Fruit fly (Drosophila melanogaster) whole organism, embryonic: Measurements from ENCODE around the gene Hap40.

Source experiments
- Atf-2 ChIP-seq: fragments of 200-800 bp; sonication (Bioruptor generic); optimal IDR thresholded peaks from 2 replicates; lab custom pipeline; 2016; ENCODE audit warnings: missing biosample characterization, missing genetic modification characterization
- B-H2 ChIP-seq: fragments of 200-800 bp; sonication (Bioruptor generic); optimal IDR thresholded peaks from 2 replicates; lab custom pipeline; 2018; ENCODE audit warnings: missing biosample characterization, mild to moderate bottlenecking, missing genetic modification characterization
- BEAF-32 ChIP-seq: fragments of 200-800 bp; sonication (Bioruptor generic); optimal IDR thresholded peaks from 3 replicates; lab custom pipeline; 2017; ENCODE audit warnings: missing biosample characterization, missing genetic modification characterization, mild to moderate bottlenecking, moderate library complexity, missing genetic modification reagents
- CG10267 ChIP-seq: fragments of 200-800 bp; sonication (Bioruptor generic); optimal IDR thresholded peaks from 2 replicates; lab custom pipeline; 2018; ENCODE audit warnings: missing biosample characterization, mild to moderate bottlenecking, missing genetic modification characterization, moderate library complexity
- CG10431 ChIP-seq: fragments of 200-800 bp; sonication (Bioruptor generic); optimal IDR thresholded peaks from 3 replicates; lab custom pipeline; 2018; ENCODE audit warnings: missing biosample characterization, mild to moderate bottlenecking, missing genetic modification characterization
- CG13424 ChIP-seq: fragments of 200-800 bp; sonication (Bioruptor generic); optimal IDR thresholded peaks from 2 replicates; lab custom pipeline; 2019; ENCODE audit warnings: missing biosample characterization, mild to moderate bottlenecking, missing genetic modification characterization, moderate library complexity
- CG14667 ChIP-seq: fragments of 200-800 bp; sonication (Bioruptor generic); IDR thresholded peaks from 2 replicates; pipeline ENCODE4 v1.3.6; 2022; ENCODE audit warnings: missing biosample characterization, missing genetic modification characterization
- CG14710 ChIP-seq: fragments of 200-800 bp; sonication (Bioruptor generic); optimal IDR thresholded peaks from 3 replicates; lab custom pipeline; 2019; ENCODE audit warnings: missing biosample characterization, mild to moderate bottlenecking, missing genetic modification characterization, moderate library complexity
- CG1529 ChIP-seq: fragments of 200-800 bp; sonication (Bioruptor generic); optimal IDR thresholded peaks from 3 replicates; lab custom pipeline; 2018; ENCODE audit warnings: missing biosample characterization, missing genetic modification characterization
- CG15514 ChIP-seq: fragments of 200-800 bp; sonication (Bioruptor generic); optimal IDR thresholded peaks from 3 replicates; lab custom pipeline; 2017; ENCODE audit warnings: missing biosample characterization, missing genetic modification characterization, mild to moderate bottlenecking, moderate library complexity, missing genetic modification reagents
- CG1602 ChIP-seq: fragments of 200-800 bp; sonication (Bioruptor generic); optimal IDR thresholded peaks from 3 replicates; lab custom pipeline; 2016; ENCODE audit warnings: missing biosample characterization, missing genetic modification characterization
- CG16815 ChIP-seq: fragments of 200-800 bp; sonication (Bioruptor generic); optimal IDR thresholded peaks from 3 replicates; lab custom pipeline; 2017; ENCODE audit warnings: missing biosample characterization, mild to moderate bottlenecking, missing genetic modification characterization
- CG17359 ChIP-seq: fragments of 200-800 bp; sonication (Bioruptor generic); optimal IDR thresholded peaks from 3 replicates; lab custom pipeline; 2018; ENCODE audit warnings: missing biosample characterization, mild to moderate bottlenecking, missing genetic modification characterization, moderate library complexity
- CG2116 ChIP-seq: fragments of 200-800 bp; sonication (Bioruptor generic); optimal IDR thresholded peaks from 3 replicates; lab custom pipeline; 2018; ENCODE audit warnings: missing biosample characterization, mild to moderate bottlenecking, missing genetic modification characterization
- CG3065 ChIP-seq: fragments of 200-800 bp; sonication (Bioruptor generic); optimal IDR thresholded peaks from 2 replicates; lab custom pipeline; 2016; ENCODE audit warnings: missing biosample characterization, missing genetic modification characterization
- CG31388 ChIP-seq: fragments of 200-800 bp; sonication (Bioruptor generic); optimal IDR thresholded peaks from 2 replicates; lab custom pipeline; 2016; ENCODE audit warnings: missing biosample characterization, missing genetic modification characterization
- CG3995 ChIP-seq: fragments of 200-800 bp; sonication (Bioruptor generic); optimal IDR thresholded peaks from 3 replicates; lab custom pipeline; 2016; ENCODE audit warnings: missing biosample characterization, missing genetic modification characterization
- CG7271 ChIP-seq: fragments of 200-800 bp; sonication (Bioruptor generic); optimal IDR thresholded peaks from 2 replicates; lab custom pipeline; 2018; ENCODE audit warnings: missing biosample characterization, mild to moderate bottlenecking, missing genetic modification characterization, moderate library complexity
- CG9727 ChIP-seq: fragments of 200-800 bp; sonication (Bioruptor generic); optimal IDR thresholded peaks from 3 replicates; lab custom pipeline; 2017; ENCODE audit warnings: missing biosample characterization, mild to moderate bottlenecking, missing genetic modification characterization
- Dfd ChIP-seq, 2 experiments: fragments of >200 bp; optimal IDR thresholded peaks; 2 replicates each; lab custom pipeline; 2017; ENCODE audit warnings: missing biosample characterization in 2 of 2, missing genetic modification characterization in 2 of 2
- Dip3 ChIP-seq: fragments of 200-800 bp; sonication (Bioruptor generic); optimal IDR thresholded peaks from 3 replicates; lab custom pipeline; 2016; ENCODE audit warnings: missing biosample characterization, missing genetic modification characterization
- Dll ChIP-seq: fragments of 200-800 bp; sonication (Bioruptor generic); IDR thresholded peaks from 4 replicates; pipeline ENCODE4 v1.3.6; 2022; ENCODE audit warnings: missing biosample characterization, missing genetic modification characterization; ENCODE audit not compliant: partially characterized antibody
- Dref ChIP-seq: fragments of 200-800 bp; sonication (Bioruptor generic); IDR thresholded peaks from 2 replicates; pipeline ENCODE4 v1.3.6; 2022; ENCODE audit warnings: missing biosample characterization, missing genetic modification characterization
- HLH3B ChIP-seq: fragments of 200-800 bp; sonication (Bioruptor generic); IDR thresholded peaks from 2 replicates; pipeline ENCODE4 v1.3.6; 2022; ENCODE audit warnings: missing biosample characterization, missing genetic modification characterization
- HmgD ChIP-seq: fragments of 200-800 bp; sonication (Bioruptor generic); optimal IDR thresholded peaks from 3 replicates; lab custom pipeline; 2016; ENCODE audit warnings: missing biosample characterization, missing genetic modification characterization
- Hmx ChIP-seq: fragments of 200-800 bp; sonication (Bioruptor generic); optimal IDR thresholded peaks from 2 replicates; lab custom pipeline; 2016; ENCODE audit warnings: missing biosample characterization, missing genetic modification characterization
- Hr3 ChIP-seq: fragments of 200-800 bp; sonication (Bioruptor generic); optimal IDR thresholded peaks from 3 replicates; lab custom pipeline; 2016; ENCODE audit warnings: missing biosample characterization, missing genetic modification characterization
- MBD-R2 ChIP-seq: fragments of 200-800 bp; sonication (Bioruptor generic); IDR thresholded peaks from 2 replicates; pipeline ENCODE4 v1.3.6; 2022; ENCODE audit warnings: missing biosample characterization, missing genetic modification characterization
- Myb ChIP-seq: fragments of 200-800 bp; sonication (Bioruptor generic); optimal IDR thresholded peaks from 2 replicates; lab custom pipeline; 2016; ENCODE audit warnings: missing biosample characterization, missing genetic modification characterization
- Neu2 ChIP-seq: fragments of 200-800 bp; sonication (Bioruptor generic); optimal IDR thresholded peaks from 3 replicates; lab custom pipeline; 2016; ENCODE audit warnings: missing biosample characterization, missing genetic modification characterization, borderline replicate concordance
- Ptx1 ChIP-seq: fragments of 200-800 bp; sonication (Bioruptor generic); IDR thresholded peaks from 2 replicates; pipeline ENCODE4 v1.3.6; 2022; ENCODE audit warnings: missing biosample characterization, missing genetic modification characterization
- Side ChIP-seq: fragments of 200-800 bp; sonication (Bioruptor generic); optimal IDR thresholded peaks from 2 replicates; lab custom pipeline; 2016; ENCODE audit warnings: missing biosample characterization, missing genetic modification characterization
- Sry-δ ChIP-seq: fragments of 200-800 bp; sonication (Bioruptor generic); optimal IDR thresholded peaks from 2 replicates; lab custom pipeline; 2016; ENCODE audit warnings: missing biosample characterization, missing genetic modification characterization
- abd-A ChIP-seq: fragments of 200-800 bp; sonication (Bioruptor generic); optimal IDR thresholded peaks from 3 replicates; lab custom pipeline; 2019; ENCODE audit warnings: missing biosample characterization, mild to moderate bottlenecking, missing genetic modification characterization, moderate library complexity
- br ChIP-seq: fragments of >200 bp; optimal IDR thresholded peaks from 2 replicates; lab custom pipeline; 2017
- da ChIP-seq: fragments of 200-800 bp; sonication (Bioruptor generic); optimal IDR thresholded peaks from 2 replicates; lab custom pipeline; 2016; ENCODE audit warnings: missing biosample characterization, missing genetic modification characterization
- dan ChIP-seq: fragments of 200-800 bp; sonication (Bioruptor generic); IDR thresholded peaks from 2 replicates; pipeline ENCODE4 v1.3.6; 2022; ENCODE audit warnings: missing biosample characterization, missing genetic modification characterization
- dati ChIP-seq: fragments of 200-800 bp; sonication (Bioruptor generic); IDR thresholded peaks from 2 replicates; pipeline ENCODE4 v1.3.6; 2022; ENCODE audit warnings: missing biosample characterization, missing genetic modification characterization
- gce ChIP-seq: fragments of 200-800 bp; sonication (Bioruptor generic); IDR thresholded peaks from 3 replicates; pipeline ENCODE4 v1.3.6; 2022; ENCODE audit warnings: missing biosample characterization, missing genetic modification characterization
- gem ChIP-seq: fragments of 200-800 bp; sonication (Bioruptor generic); optimal IDR thresholded peaks from 2 replicates; lab custom pipeline; 2019; ENCODE audit warnings: missing biosample characterization, mild to moderate bottlenecking, missing genetic modification characterization, moderate library complexity
- grau ChIP-seq: fragments of 200-800 bp; optimal IDR thresholded peaks from 3 replicates; lab custom pipeline; 2019; ENCODE audit warnings: missing biosample characterization, mild to moderate bottlenecking, missing genetic modification characterization, moderate library complexity
- hbn ChIP-seq: fragments of 200-800 bp; sonication (Bioruptor generic); IDR thresholded peaks from 2 replicates; pipeline ENCODE4 v1.3.6; 2022; ENCODE audit warnings: missing biosample characterization, missing genetic modification characterization; ENCODE audit not compliant: partially characterized antibody
- pan ChIP-seq, 4 experiments: fragments of >200 bp in 3 of 4; fragments of 200-800 bp in 1 of 4; sonication (Bioruptor generic) in 1 of 4; optimal IDR thresholded peaks in 3 of 4; IDR thresholded peaks in 1 of 4; 2 replicates each; pipeline versions ENCODE4 v1.3.6 to Lab custom; 2017 to 2022; ENCODE audit warnings: missing biosample characterization in 2 of 4, missing genetic modification characterization in 2 of 4, mixed read lengths in 1 of 4
- row ChIP-seq: fragments of 200-800 bp; sonication (Bioruptor generic); IDR thresholded peaks from 3 replicates; pipeline ENCODE4 v1.3.6; 2022; ENCODE audit warnings: missing biosample characterization, missing genetic modification characterization
- so ChIP-seq: fragments of 200-800 bp; sonication (Bioruptor generic); IDR thresholded peaks from 3 replicates; pipeline ENCODE4 v1.3.6; 2022; ENCODE audit warnings: missing biosample characterization, missing genetic modification characterization
- sug ChIP-seq: fragments of 200-800 bp; optimal IDR thresholded peaks from 2 replicates; lab custom pipeline; 2019; ENCODE audit warnings: missing biosample characterization, mild to moderate bottlenecking, missing genetic modification characterization, moderate library complexity
- trem ChIP-seq: fragments of 200-800 bp; optimal IDR thresholded peaks from 3 replicates; lab custom pipeline; 2019; ENCODE audit warnings: missing biosample characterization, mild to moderate bottlenecking, missing genetic modification characterization, moderate library complexity
- ttk ChIP-seq: fragments of 200-800 bp; sonication (Bioruptor generic); IDR thresholded peaks from 2 replicates; pipeline ENCODE4 v2.1.2; 2022; ENCODE audit warnings: missing biosample characterization, missing genetic modification characterization
- unc-4 ChIP-seq: fragments of 200-800 bp; sonication (Bioruptor generic); IDR thresholded peaks from 2 replicates; pipeline ENCODE4 v1.3.6; 2022; ENCODE audit warnings: missing biosample characterization, missing genetic modification characterization; ENCODE audit not compliant: partially characterized antibody
- zf30C ChIP-seq: fragments of 200-800 bp; sonication (Bioruptor generic); optimal IDR thresholded peaks from 3 replicates; lab custom pipeline; 2018; ENCODE audit warnings: missing biosample characterization, mild to moderate bottlenecking, missing genetic modification characterization

The Hap40 gene

DNA sequence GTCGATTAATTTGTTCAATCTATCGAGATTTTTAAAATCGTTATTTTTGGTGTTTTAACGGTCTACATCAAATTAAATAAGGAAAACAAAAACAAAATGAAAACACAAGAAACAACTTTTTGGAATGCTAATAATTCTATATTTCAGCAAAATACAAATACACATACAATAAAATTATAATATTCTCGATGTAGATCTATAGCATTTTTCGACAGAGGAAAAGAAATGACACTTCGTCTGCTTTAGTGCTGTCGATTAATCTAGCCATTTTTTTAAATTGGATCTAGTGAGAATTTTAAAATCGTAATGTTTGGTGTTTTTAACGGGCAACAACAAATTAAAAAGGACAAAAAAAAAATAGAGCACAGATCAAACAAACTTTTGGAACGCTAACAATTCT, 33.2 kb downstream of the Hap40 start, which contains the start of gene Arp6 (continued):
- TF ChIP-seq CG16815 (GFP tag; lab: Kevin White, UChicago) = no peak
- TF ChIP-seq CG3065 (GFP tag; lab: Kevin White, UChicago) = no peak
- TF ChIP-seq Hmx (GFP tag; lab: Kevin White, UChicago) = no peak
- TF ChIP-seq CG2116 = peak; percentile 40
- no peak for TF ChIP-seq zf30C (GFP tag; lab: Kevin White, UChicago)
- TF ChIP-seq CG10431 (GFP tag; lab: Kevin White, UChicago) = no peak
- no peak for TF ChIP-seq CG9727
- no peak for TF ChIP-seq pan (optimal IDR thresholded peaks at IDR 0.05; lab: Kevin White, UChicago)
- no peak for TF ChIP-seq pan (GFP tag; optimal IDR thresholded peaks at IDR 0.05 in 1 of 2, IDR thresholded peaks at IDR 0.05 in 1 of 2)
- TF ChIP-seq grau (tag; lab: Kevin White, UChicago) = no peak
- no peak for TF ChIP-seq CG14667 (GFP tag; lab: Robert Waterston, UW)
- no peak for TF ChIP-seq CG17359 (tag; lab: Kevin White, UChicago)
- peak; percentile 48 for TF ChIP-seq Myb (GFP tag; lab: Kevin White, UChicago)
- peak; percentile 29 for TF ChIP-seq trem (tag; lab: Kevin White, UChicago)
- TF ChIP-seq Dip3 = no peak
- TF ChIP-seq CG7271 (tag; lab: Kevin White, UChicago) = no peak
- TF ChIP-seq Dfd (GFP tag; optimal IDR thresholded peaks at IDR 0.05; lab: Kevin White, UChicago) = no peak
- TF ChIP-seq sug (tag; lab: Kevin White, UChicago) = peak; percentile 6
- TF ChIP-seq CG14710 (tag; lab: Kevin White, UChicago) = peak; percentile 26
- TF ChIP-seq unc-4 (GFP tag; lab: Robert Waterston, UW) = 0 out of 2 replicates have a peak, but pooled peaks have one; percentile 24
- TF ChIP-seq BEAF-32 (GFP tag; lab: Kevin White, UChicago) = peak; percentile 32
- TF ChIP-seq Side (GFP tag; lab: Kevin White, UChicago) = no peak
- TF ChIP-seq row = peak; percentile 61
- TF ChIP-seq Dref = peak; percentile 57
- no peak for TF ChIP-seq ttk (GFP tag; lab: Robert Waterston, UW)
- no peak for TF ChIP-seq dan (GFP tag; lab: Robert Waterston, UW)
- no peak for TF ChIP-seq da (GFP tag; lab: Kevin White, UChicago)
- TF ChIP-seq hbn (GFP tag; lab: Robert Waterston, UW) = no peak
- no peak for TF ChIP-seq Hr3 (GFP tag; lab: Kevin White, UChicago)
- peak; percentile 7 for TF ChIP-seq Sry-δ
- no peak for TF ChIP-seq dati
- no peak for TF ChIP-seq CG1602 (GFP tag; lab: Kevin White, UChicago)
- no peak for TF ChIP-seq gce (GFP tag; lab: Robert Waterston, UW)
- peak; percentile 26 for TF ChIP-seq CG15514 (GFP tag; lab: Kevin White, UChicago)
- TF ChIP-seq CG13424 = no peak
- TF ChIP-seq CG10267 (tag; lab: Kevin White, UChicago) = peak; percentile 38
- 0 out of 4 replicates have a peak, but pooled peaks have one; percentile 42 for TF ChIP-seq Dll (GFP tag; lab: Robert Waterston, UW)

DNA sequence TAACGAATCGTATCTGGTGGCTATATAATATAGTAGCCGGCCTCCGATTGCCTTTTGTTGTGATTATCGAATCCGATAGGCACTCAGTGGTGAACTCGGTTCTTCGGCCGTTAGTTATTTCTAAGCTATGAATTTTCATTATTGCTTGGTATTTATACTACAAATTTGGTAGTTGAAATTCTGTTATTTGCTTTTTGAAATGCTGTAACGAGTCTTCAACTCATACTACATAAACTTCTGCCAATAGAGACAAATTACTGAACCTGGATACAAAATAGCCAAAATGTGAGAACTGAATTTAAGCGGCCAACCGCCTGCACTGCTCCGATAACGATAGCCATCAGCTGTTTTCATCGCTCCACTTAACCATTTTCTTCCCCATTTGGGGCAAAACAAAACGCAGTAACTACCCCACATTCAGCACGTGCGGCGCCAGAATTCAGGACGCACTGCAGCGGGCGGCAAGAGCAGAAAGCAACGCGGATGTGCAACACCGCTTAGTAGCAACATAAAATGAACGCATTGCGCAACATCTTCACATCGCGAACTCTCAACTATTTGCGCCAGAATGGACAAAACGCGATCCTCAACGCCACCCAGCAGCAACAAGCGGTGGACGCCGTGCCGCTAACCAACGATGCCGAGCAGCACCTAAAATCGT, 35.1 kb downstream of the Hap40 start, which contains the start of the genes CG11679 and CG8206:
TSS of gene CG11679 (minus strand) at position 65 of the 661 bp plus-strand sequence.
TSS of gene CG8206 (plus strand) at position 341 of the 661 bp plus-strand sequence.
- TF ChIP-seq CG3995 (GFP tag; lab: Kevin White, UChicago) (peak; percentile 86), Neu2 (GFP tag; lab: Kevin White, UChicago) (no peak), Dll (GFP tag; lab: Robert Waterston, UW) (peak; percentile 66), MBD-R2 (GFP tag; lab: Robert Waterston, UW) (peak; percentile 77), abd-A (tag; lab: Kevin White, UChicago) (no peak), ttk (GFP tag; lab: Robert Waterston, UW) (no peak), Ptx1 (peak; percentile 40; the same call in 1 of the 2 replicates), br (lab: Kevin White, UChicago) (no peak), gem (peak; percentile 53), B-H2 (peak; percentile 1), HLH3B (GFP tag; lab: Robert Waterston, UW) (0 out of 2 replicates have a peak, but pooled peaks have one; percentile 10), Atf-2 (GFP tag; lab: Kevin White, UChicago) (peak; percentile 31), CG31388 (no peak), HmgD (GFP tag; lab: Kevin White, UChicago) (peak; percentile 46), so (GFP tag; lab: Robert Waterston, UW) (no peak), CG1529 (no peak)
